Fruit fly (Drosophila melanogaster): ENCODE results near the gene pix.

pix gene

dm6 chr3L:8996173-8996767 is 21.7 kb upstream of the pix start:
- peak; percentile 97 for TF ChIP-seq CG17801 (GFP tag; optimal IDR thresholded peaks at IDR 0.05; ENCODE audit: partially characterized antibody)

DNA sequence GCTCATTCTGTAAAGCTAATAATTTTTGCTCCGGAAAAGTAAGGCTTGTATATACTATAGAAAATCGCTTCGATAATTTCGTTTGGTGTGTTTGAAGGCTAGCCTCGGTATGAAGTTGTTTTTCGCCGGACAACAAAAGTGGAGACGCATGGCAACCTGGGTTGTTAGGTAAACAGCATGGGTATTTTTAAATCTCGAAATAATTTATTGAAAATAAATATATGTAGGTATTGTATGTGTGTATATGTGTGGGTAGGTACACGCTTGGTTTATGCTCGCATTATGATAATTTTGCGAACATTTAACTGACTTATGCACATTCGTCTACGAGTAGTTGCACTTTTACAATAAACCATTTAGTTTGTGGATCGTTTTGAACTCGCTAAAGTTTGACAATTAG is 15.6 kb upstream of the pix start, which contains the start of gene CG5280:
CG5280 (minus strand) TSS at position 101 of the 400 bp plus-strand sequence.
- no peak for TF ChIP-seq CG17801 (GFP tag; optimal IDR thresholded peaks at IDR 0.05; ENCODE audit: partially characterized antibody)

DNA sequence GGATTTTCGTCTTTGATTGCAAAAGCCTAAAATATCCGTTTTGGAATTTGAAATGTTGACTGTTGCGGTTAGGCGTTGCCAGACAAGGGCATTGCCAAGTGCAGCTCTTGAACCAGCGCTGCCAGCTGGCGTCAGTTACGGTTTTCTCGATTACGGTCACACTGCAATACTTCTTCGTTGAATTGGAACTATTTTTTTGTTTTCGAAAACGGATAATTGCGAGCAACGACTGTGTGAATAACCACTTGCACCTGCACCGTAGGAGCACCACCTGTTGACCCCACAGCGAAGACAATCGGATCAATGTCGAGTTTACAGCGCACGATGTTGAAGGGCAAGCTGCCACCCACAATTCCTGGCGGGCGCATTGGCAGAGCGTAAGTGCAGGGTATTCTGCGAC is 12.0 kb upstream of the pix start, which contains the start of gene CG5068:
CG5068 (plus strand) TSS at position 129 of the 400 bp plus-strand sequence.
- TF ChIP-seq CG17801 (GFP tag; optimal IDR thresholded peaks at IDR 0.05; ENCODE audit: partially characterized antibody) = no peak

dm6 chr3L:8985848-8986320 is 11.3 kb upstream of the pix start, which contains the start of gene Galk:
Galk (minus strand) TSS chr3L:8986091.
- TF ChIP-seq CG17801 (GFP tag; optimal IDR thresholded peaks at IDR 0.05; ENCODE audit: partially characterized antibody) = peak; percentile 38

DNA sequence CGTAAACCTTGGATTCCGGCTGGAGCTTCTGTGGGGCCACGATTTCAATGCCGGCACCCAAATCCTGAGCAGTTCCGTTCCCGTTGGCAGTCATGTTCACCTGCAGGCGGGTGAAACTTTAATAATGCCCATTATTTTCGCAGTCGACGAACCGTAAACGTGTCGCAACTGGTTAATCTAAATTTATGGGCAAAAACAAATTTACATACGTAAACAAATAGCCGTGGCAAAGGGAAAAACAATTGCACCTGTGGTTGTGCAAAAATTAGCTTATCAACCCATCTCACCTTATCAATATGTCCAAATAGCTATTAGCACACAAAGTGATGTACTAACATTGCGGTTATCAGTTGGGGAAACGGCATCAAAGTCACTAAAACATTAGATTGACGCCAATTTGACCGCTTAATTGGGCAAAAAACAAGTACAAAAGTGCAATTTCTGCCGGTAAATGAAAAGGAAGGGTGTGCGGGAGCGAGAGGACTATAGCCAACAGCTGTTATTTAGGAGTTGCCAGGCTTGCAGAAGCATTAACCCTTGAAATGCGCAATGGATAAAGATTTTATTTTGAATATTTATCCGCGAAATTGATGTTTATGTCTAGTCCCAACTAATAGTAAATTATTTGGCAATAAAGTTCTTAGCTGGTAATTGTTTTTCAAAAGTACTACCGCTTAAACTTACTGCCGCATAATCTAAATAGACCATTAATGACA is 10.7 kb upstream of the pix start:
- TF ChIP-seq CG17801 (GFP tag; optimal IDR thresholded peaks at IDR 0.05; ENCODE audit: partially characterized antibody) = no peak

DNA sequence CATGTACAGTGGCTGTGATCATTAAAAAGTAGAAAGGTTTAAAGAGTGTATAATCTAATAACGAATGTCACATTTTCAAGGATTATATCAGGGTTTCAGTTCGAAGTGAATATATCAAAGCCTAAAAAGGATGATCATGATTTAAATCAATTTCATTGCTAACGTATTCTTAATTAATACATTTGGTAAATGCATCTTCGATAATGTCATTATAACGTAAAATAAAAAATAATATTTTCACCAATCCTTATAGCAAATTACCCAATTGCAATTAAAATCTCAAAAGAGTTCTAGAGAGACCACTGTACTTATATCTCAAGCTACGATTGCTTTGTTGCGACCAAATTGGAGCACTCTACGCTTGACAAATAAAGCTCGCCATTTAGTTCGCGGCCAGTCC is 7.5 kb upstream of the pix start:
- TF ChIP-seq CG17801 (GFP tag; optimal IDR thresholded peaks at IDR 0.05; ENCODE audit: partially characterized antibody) = no peak

DNA sequence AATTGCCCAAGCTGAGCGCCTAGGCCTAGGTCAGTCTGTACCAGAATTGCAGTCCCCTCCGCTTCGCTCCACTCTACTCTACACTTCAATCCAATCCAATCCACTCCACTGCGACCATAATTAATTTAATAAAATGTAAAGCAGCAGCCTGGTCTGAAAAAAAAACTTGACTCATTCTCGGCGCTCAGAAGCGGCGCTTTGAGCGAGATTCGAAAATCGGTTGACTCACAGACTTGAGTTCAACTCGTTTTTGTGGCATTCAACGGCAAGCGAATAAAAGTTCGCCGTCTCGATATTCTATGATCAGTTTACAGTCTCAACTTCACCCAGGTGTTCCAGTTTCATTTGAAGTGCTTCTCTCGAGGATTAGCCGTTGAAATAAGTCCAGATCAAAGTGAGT is 6.9 kb upstream of the pix start, which contains the start of gene CG13314:
CG13314 (plus strand) TSS at position 301 of the 400 bp plus-strand sequence.
- TF ChIP-seq CG17801 (GFP tag; optimal IDR thresholded peaks at IDR 0.05; ENCODE audit: partially characterized antibody) = no peak

DNA sequence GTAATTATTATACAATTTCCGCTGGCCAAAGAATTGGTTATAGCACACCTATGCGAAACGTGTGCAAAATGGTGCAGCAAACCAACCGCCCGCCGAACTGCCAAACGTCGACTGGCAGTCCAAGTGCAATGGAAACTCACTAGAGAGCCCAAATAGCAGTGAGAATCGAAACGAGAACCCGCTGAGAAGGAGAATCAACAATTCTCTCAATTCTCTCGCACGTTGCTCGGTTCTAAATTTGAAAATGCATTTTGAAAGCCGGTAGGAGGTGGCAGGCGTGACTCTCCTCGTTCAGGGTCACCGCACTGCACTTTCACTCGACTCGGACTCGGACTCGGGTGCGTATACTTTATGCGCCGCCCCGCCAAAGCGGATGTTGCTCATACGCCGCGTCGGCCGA is 5.2 kb upstream of the pix start, which contains the start of gene CG5644:
CG5644 (minus strand) TSS at position 101 of the 400 bp plus-strand sequence.
- no peak for TF ChIP-seq CG17801 (GFP tag; optimal IDR thresholded peaks at IDR 0.05; ENCODE audit: partially characterized antibody)

- TF ChIP-seq CG17801 (GFP tag; optimal IDR thresholded peaks at IDR 0.05; ENCODE audit: partially characterized antibody) = no peak
Measured at dm6 chr3L:8978678-8979413, 4.3 kb upstream of the pix start.

DNA sequence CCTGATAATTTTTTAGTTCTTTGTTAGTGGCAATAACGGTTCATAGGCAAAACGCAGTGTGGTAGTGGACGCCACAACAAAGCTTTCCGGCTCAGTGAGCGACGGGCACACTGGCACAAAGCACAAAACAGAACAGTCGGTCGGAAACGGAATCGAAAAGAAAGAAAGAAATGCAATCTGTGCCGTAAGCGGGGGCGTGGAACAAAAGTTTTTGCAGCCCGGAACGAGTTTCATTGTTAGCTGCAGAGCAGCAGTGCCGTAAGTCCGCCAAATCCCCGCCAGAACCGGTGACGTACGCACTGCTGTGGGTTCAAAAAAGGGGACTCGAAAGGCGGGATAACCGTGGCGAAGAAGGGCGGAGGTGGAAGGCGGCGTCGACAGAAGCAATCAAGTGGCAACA is 6.1 kb downstream of the pix start, which contains the start of gene CG5026:
CG5026 (plus strand) TSS at position 92 of the 400 bp plus-strand sequence.
- peak; percentile 28 for TF ChIP-seq CG17801 (GFP tag; optimal IDR thresholded peaks at IDR 0.05; ENCODE audit: partially characterized antibody)

dm6 chr3L:8966324-8967011 is 8.1 kb downstream of the pix start, which contains the start of the genes CG5653 and CG5021:
CG5653 (minus strand) TSS chr3L:8966374.
CG5021 (plus strand) TSS chr3L:8966829.
- TF ChIP-seq CG17801 (GFP tag; optimal IDR thresholded peaks at IDR 0.05; ENCODE audit: partially characterized antibody) = no peak

DNA sequence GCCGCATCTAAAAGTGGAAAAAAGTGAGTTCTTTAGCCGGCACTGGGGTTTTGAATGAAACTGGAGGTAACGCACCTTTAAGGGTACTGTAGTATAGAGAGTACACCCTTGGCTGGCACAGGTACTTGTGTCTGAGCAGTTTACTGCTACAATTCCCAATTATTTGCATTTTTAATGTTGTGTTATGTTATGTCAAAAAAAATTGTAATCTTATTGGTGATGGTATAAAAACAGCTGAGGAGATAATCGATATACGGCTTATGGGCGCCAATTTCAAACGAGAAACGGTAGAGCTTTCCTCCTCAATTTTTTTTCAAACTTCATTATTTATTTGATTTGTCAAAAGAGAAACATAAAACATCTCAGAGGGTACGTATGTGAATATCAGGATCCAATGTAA is 10.1 kb downstream of the pix start, which contains the start of gene ValRS-m:
ValRS-m (minus strand) TSS at position 312 of the 400 bp plus-strand sequence.
- no peak for TF ChIP-seq CG17801 (GFP tag; optimal IDR thresholded peaks at IDR 0.05; ENCODE audit: partially characterized antibody)

dm6 chr3L:8958557-8958956 is 16.0 kb downstream of the pix start, which contains the start of gene CG13313:
CG13313 (plus strand) TSS chr3L:8958857.
- TF ChIP-seq CG17801 (GFP tag; optimal IDR thresholded peaks at IDR 0.05; ENCODE audit: partially characterized antibody) = no peak

DNA sequence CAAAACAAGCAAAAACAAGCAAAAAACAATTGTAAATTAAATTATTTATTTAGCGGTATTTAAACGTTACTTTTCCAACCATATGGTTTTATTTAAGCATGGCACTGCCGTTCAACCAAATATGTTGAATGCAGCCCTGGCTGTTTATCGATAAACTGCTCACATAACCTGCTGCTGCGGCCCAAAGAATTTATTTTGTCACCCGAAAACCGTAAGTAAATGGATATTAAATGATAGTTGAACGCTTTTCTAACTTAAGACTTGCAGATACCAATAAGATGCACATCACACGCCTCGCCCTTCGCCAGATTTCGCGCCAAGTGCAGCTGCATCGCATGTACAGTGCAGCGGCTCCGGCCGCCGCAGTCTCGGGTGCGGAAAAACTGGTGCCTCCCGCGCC is 17.9 kb downstream of the pix start, which contains the start of gene mRpL12:
mRpL12 (plus strand) TSS at position 123 of the 400 bp plus-strand sequence.
- no peak for TF ChIP-seq CG17801 (GFP tag; optimal IDR thresholded peaks at IDR 0.05; ENCODE audit: partially characterized antibody)

All from ovary, adult (tissue).